Worm (Caenorhabditis elegans) whole organism, late embryonic: ENCODE data around the gene srh-237.

ENCODE experiments used
- F13H6.1 ChIP-seq: sonication (generic microtip); optimal IDR thresholded peaks from 2 replicates; lab custom pipeline; 2016; ENCODE audit warnings: missing genetic modification characterization, missing compliant biosample characterization
- K09A11.1 ChIP-seq: sonication (generic microtip); optimal IDR thresholded peaks from 2 replicates; lab custom pipeline; 2017; ENCODE audit warnings: antibody characterized with exemption, mild to moderate bottlenecking, missing genetic modification characterization, missing compliant biosample characterization; ENCODE audit not compliant: insufficient read depth
- hlh-13 ChIP-seq: fragments of 200-800 bp; sonication (Bioruptor generic); optimal IDR thresholded peaks from 2 replicates; lab custom pipeline; 2018; ENCODE audit warnings: mild to moderate bottlenecking, missing genetic modification characterization, missing compliant biosample characterization
- nhr-11 ChIP-seq: fragments of 150-350 bp; optimal IDR thresholded peaks from 2 replicates; lab custom pipeline; 2014; ENCODE audit warnings: missing biosample characterization, missing genetic modification characterization
- pat-9 ChIP-seq: fragments of 200-800 bp; sonication (Bioruptor generic); optimal IDR thresholded peaks from 2 replicates; lab custom pipeline; 2018; ENCODE audit warnings: mild to moderate bottlenecking, missing genetic modification characterization, moderate library complexity, missing compliant biosample characterization
- pqm-1 ChIP-seq: sonication (generic microtip); optimal IDR thresholded peaks from 2 replicates; lab custom pipeline; 2016; ENCODE audit warnings: missing genetic modification characterization, missing compliant biosample characterization

- TF ChIP-seq pqm-1 (no peak), hlh-13 (no peak), pat-9 (tag; lab: Kevin White, UChicago) (no peak), F13H6.1 (tag; lab: Kevin White, UChicago) (no peak), nhr-11 (tag; lab: Kevin White, UChicago) (no peak), K09A11.1 (tag; lab: Kevin White, UChicago) (no peak)
Observed at ce11 chrV:17075900-17076299, 14.3 kb upstream of the srh-237 start, which contains the start of gene str-125.
